Worm (Caenorhabditis elegans): ENCODE results near the gene srbc-63.

- TF ChIP-seq lir-3 (tag; optimal IDR thresholded peaks at IDR 0.05): no peak
- TF ChIP-seq ceh-82 (tag; optimal IDR thresholded peaks at IDR 0.05): no peak
- TF ChIP-seq attf-4 (tag; optimal IDR thresholded peaks at IDR 0.05): no peak
- TF ChIP-seq egl-27 (tag; optimal IDR thresholded peaks at IDR 0.05): no peak
- no peak for TF ChIP-seq nhr-25 (tag; optimal IDR thresholded peaks at IDR 0.05; ENCODE audit: borderline replicate concordance, insufficient read depth)
- TF ChIP-seq lin-13 (GFP tag; optimal IDR thresholded peaks at IDR 0.05): no peak
- no peak for TF ChIP-seq hlh-30 (tag; optimal IDR thresholded peaks at IDR 0.05; ENCODE audit: insufficient read depth)
- no peak for TF ChIP-seq lin-39 (tag; optimal IDR thresholded peaks at IDR 0.05)
Measured at ce11 chrV:15442384-15442783, 29.9 kb upstream of the srbc-63 start.
